Fruit fly (Drosophila melanogaster) whole organism, pupa: ENCODE data around the gene Paris.

ENCODE experiments used
- CG10348 ChIP-seq: fragments of 200-800 bp; sonication (Bioruptor generic); IDR thresholded peaks from 2 replicates; pipeline ENCODE4 v1.3.6; 2022; ENCODE audit warnings: missing biosample characterization, missing genetic modification characterization
- CG12605 ChIP-seq: fragments of 200-800 bp; sonication (Bioruptor generic); IDR thresholded peaks from 2 replicates; pipeline ENCODE4 v1.3.6; 2022; ENCODE audit warnings: missing biosample characterization, missing genetic modification characterization
- CG13204 ChIP-seq: fragments of 200-800 bp; sonication (Bioruptor generic); optimal IDR thresholded peaks from 2 replicates; lab custom pipeline; 2018; ENCODE audit warnings: missing biosample characterization, mild to moderate bottlenecking, missing genetic modification characterization, moderate library complexity
- CG14655 ChIP-seq: fragments of 200-800 bp; sonication (Bioruptor generic); optimal IDR thresholded peaks from 3 replicates; lab custom pipeline; 2017; ENCODE audit warnings: mild to moderate bottlenecking, missing biosample characterization, missing genetic modification reagents, missing genetic modification characterization
- CG15710 ChIP-seq: fragments of 200-800 bp; sonication (Bioruptor generic); optimal IDR thresholded peaks from 2 replicates; lab custom pipeline; 2018; ENCODE audit warnings: missing biosample characterization, mild to moderate bottlenecking, missing genetic modification characterization, moderate library complexity
- CG17806 ChIP-seq: fragments of 200-800 bp; sonication (Bioruptor generic); optimal IDR thresholded peaks from 2 replicates; lab custom pipeline; 2018; ENCODE audit warnings: missing biosample characterization, mild to moderate bottlenecking, missing genetic modification characterization, moderate library complexity
- CG32121 ChIP-seq: fragments of 200-800 bp; sonication (Bioruptor generic); IDR thresholded peaks from 2 replicates; pipeline ENCODE4 v1.3.6; 2022; ENCODE audit warnings: missing biosample characterization, missing genetic modification characterization
- CG34367 ChIP-seq: fragments of 200-800 bp; sonication (Bioruptor generic); optimal IDR thresholded peaks from 2 replicates; lab custom pipeline; 2018; ENCODE audit warnings: missing biosample characterization, mild to moderate bottlenecking, missing genetic modification characterization
- CG4496 ChIP-seq: fragments of 200-800 bp; sonication (Bioruptor generic); IDR thresholded peaks from 3 replicates; pipeline ENCODE4 v1.3.6; 2022; ENCODE audit warnings: missing biosample characterization, missing genetic modification characterization
- CG8159 ChIP-seq: fragments of 200-800 bp; sonication (Bioruptor generic); optimal IDR thresholded peaks from 3 replicates; lab custom pipeline; 2018; ENCODE audit warnings: missing biosample characterization, mild to moderate bottlenecking, missing genetic modification characterization, moderate library complexity
- CG8301 ChIP-seq: fragments of 200-800 bp; sonication (Bioruptor generic); optimal IDR thresholded peaks from 2 replicates; lab custom pipeline; 2018; ENCODE audit warnings: missing biosample characterization, mild to moderate bottlenecking, missing genetic modification characterization
- CG9948 ChIP-seq: fragments of 200-800 bp; sonication (Bioruptor generic); optimal IDR thresholded peaks from 2 replicates; lab custom pipeline; 2018; ENCODE audit warnings: missing biosample characterization, mild to moderate bottlenecking, missing genetic modification characterization, moderate library complexity
- D1 ChIP-seq: fragments of 200-800 bp; sonication (Bioruptor generic); optimal IDR thresholded peaks from 2 replicates; lab custom pipeline; 2018; ENCODE audit warnings: missing biosample characterization, mild to moderate bottlenecking, missing genetic modification characterization, moderate library complexity
- EcR ChIP-seq: fragments of 200-800 bp; sonication (Bioruptor generic); optimal IDR thresholded peaks from 3 replicates; lab custom pipeline; 2019; ENCODE audit warnings: missing biosample characterization, missing genetic modification characterization, mild to moderate bottlenecking, moderate library complexity, missing genetic modification reagents
- Ets98B ChIP-seq: fragments of 200-800 bp; sonication (Bioruptor generic); IDR thresholded peaks from 2 replicates; pipeline ENCODE4 v1.3.6; 2022; ENCODE audit warnings: missing biosample characterization, missing genetic modification characterization
- Pif1A ChIP-seq: fragments of 200-800 bp; sonication (Bioruptor generic); optimal IDR thresholded peaks from 3 replicates; lab custom pipeline; 2016; ENCODE audit warnings: missing biosample characterization, missing genetic modification characterization
- Pif1B ChIP-seq: fragments of 200-800 bp; sonication (Bioruptor generic); optimal IDR thresholded peaks from 3 replicates; lab custom pipeline; 2016; ENCODE audit warnings: missing biosample characterization, missing genetic modification characterization
- Snoo ChIP-seq: fragments of 200-800 bp; sonication (Bioruptor generic); optimal IDR thresholded peaks from 3 replicates; lab custom pipeline; 2017; ENCODE audit warnings: missing biosample characterization, mild to moderate bottlenecking, missing genetic modification characterization, inconsistent platforms
- fd96Ca ChIP-seq: fragments of 200-800 bp; sonication (Bioruptor generic); IDR thresholded peaks from 3 replicates; pipeline ENCODE4 v1.3.6; 2022; ENCODE audit warnings: missing biosample characterization, missing genetic modification characterization
- gl ChIP-seq: fragments of 200-800 bp; sonication (Bioruptor generic); optimal IDR thresholded peaks from 2 replicates; lab custom pipeline; 2018; ENCODE audit warnings: missing biosample characterization, mild to moderate bottlenecking, missing genetic modification characterization
- rn ChIP-seq: fragments of 200-800 bp; sonication (Bioruptor generic); IDR thresholded peaks from 2 replicates; pipeline ENCODE4 v1.3.6; 2022; ENCODE audit warnings: missing biosample characterization, missing genetic modification characterization

The Paris gene

DNA sequence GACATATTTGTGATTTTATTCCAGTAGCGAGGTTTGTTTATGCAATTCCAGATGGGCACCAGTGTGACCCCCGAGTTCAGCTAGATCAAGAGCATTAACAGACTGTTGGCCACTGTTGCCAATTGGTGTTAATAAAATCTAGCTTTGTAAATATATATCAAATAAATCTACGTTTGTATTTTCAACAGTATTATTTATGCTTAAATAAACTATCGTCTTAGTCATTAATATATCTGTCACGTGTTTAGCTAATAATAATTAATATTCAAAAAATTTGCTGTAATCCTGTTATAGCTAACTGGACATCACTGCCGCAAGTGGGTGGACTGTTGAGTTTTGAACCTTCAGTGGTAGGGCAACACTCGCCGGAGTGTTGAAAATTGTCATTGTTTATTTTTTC lies 3.9 kb upstream of the Paris start, which contains the start of the genes mRpL27 and CG15435:
Gene mRpL27 (minus strand): TSS at position 96 of the 400 bp plus-strand sequence.
Gene CG15435 (plus strand): TSS at position 187 of the 400 bp plus-strand sequence.
- TF ChIP-seq EcR (GFP tag; lab: Kevin White, UChicago) (peak; percentile 22), CG17806 (tag; lab: Kevin White, UChicago) (no peak), CG32121 (no peak), CG13204 (no peak), rn (GFP tag; lab: Robert Waterston, UW) (no peak), CG9948 (no peak), CG15710 (tag; lab: Kevin White, UChicago) (peak; percentile 8)

DNA sequence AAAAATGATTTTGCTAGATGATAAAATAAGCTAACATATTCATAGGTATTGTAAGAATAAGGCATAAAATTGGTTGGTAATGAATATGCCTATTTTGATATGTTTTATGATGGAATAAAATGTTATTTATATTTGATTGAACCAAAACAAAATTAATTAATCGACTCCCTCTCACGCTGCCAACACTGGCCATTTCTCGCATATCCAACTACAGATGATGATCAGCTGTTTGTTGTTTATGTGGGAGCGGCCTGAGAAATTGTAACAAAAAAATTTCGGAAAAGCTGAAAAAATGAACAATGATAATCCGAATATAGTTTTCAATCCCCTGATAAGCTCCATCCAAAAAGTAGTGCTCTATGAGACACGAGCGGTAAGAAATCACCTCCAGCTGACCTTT lies 1.5 kb downstream of the Paris start, which contains the start of gene FIG4:
Gene FIG4 (plus strand): TSS at position 229 of the 400 bp plus-strand sequence.
- TF ChIP-seq EcR (GFP tag; lab: Kevin White, UChicago) (no peak), CG8301 (tag; lab: Kevin White, UChicago) (no peak)
- TF ChIP-seq, all 21 proteins: peak for 0

DNA sequence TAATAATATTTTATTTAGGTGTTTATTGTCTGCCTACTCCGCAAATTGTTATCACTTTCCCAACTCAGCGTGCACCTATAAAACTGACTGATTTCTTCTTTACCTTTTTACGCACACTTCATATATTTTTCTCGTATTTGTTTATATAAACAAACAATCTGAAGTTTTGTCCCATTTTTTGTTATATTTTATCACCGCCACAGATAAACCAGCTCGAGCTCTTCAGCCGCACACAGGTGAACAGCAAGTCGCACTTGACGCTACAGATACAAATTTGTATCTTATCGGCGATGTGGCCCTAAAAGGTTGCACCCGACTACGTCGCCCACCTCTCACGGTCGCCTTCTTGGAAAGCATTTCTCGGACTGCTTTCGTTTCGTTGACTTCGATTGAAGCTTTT lies 12.0 kb downstream of the Paris start:
- TF ChIP-seq fd96Ca (GFP tag; lab: Robert Waterston, UW): no peak
- no peak for TF ChIP-seq CG12605
- no peak for TF ChIP-seq Pif1B
- TF ChIP-seq CG15710 (tag; lab: Kevin White, UChicago): no peak
- TF ChIP-seq CG10348 (GFP tag; lab: Robert Waterston, UW): no peak
- TF ChIP-seq EcR (GFP tag; lab: Kevin White, UChicago): no peak
- no peak for TF ChIP-seq CG8301 (tag; lab: Kevin White, UChicago)
- TF ChIP-seq CG8159 (tag; lab: Kevin White, UChicago): no peak
- TF ChIP-seq CG14655: no peak
- no peak for TF ChIP-seq CG13204
- TF ChIP-seq CG17806 (tag; lab: Kevin White, UChicago): no peak
- no peak for TF ChIP-seq D1
- no peak for TF ChIP-seq CG4496 (GFP tag; lab: Robert Waterston, UW)
- no peak for TF ChIP-seq rn (GFP tag; lab: Robert Waterston, UW)
- no peak for TF ChIP-seq CG32121
- TF ChIP-seq CG34367 (tag; lab: Kevin White, UChicago): no peak
- TF ChIP-seq, all 21 proteins: peak for 0

DNA sequence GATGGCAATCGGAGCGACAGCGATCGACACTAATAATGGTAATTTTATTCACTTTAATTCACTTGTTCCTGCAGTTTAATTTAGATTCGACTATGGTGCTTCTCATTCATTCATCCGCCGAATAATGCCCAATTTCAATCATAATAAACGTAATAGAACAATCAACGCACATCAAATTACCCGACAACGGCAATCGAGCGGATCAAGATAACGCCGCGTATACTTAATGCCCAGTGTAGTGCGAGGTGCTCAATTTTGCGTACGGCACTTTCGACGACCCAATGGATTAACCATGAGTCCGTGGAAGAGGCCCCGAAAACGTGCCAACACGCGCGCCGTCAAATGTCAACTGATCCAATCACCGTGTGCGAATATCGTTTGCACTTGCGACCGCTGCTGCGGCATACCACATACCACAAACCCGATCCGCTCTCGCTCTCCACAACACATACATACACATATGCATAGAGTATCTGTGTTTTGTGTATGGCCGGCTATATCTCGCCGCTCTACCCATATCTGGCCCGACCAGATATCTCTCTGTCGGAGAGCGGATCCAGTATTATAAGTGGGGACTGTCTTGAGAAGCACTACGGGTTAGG lies 13.4 kb downstream of the Paris start, which contains the start of gene ine:
Gene ine (minus strand): TSS at position 351 of the 602 bp plus-strand sequence.
- no peak for TF ChIP-seq CG8301 (tag; lab: Kevin White, UChicago)
- TF ChIP-seq CG34367 (tag; lab: Kevin White, UChicago): no peak
- TF ChIP-seq CG8159 (tag; lab: Kevin White, UChicago): no peak
- no peak for TF ChIP-seq rn (GFP tag; lab: Robert Waterston, UW)
- no peak for TF ChIP-seq CG9948
- TF ChIP-seq CG13204: no peak
- TF ChIP-seq Ets98B (GFP tag; lab: Robert Waterston, UW): peak; percentile 67; the same call in 1 of the 2 replicates
- TF ChIP-seq Pif1A (GFP tag; lab: Kevin White, UChicago): no peak
- no peak for TF ChIP-seq CG14655
- no peak for TF ChIP-seq CG10348 (GFP tag; lab: Robert Waterston, UW)
- no peak for TF ChIP-seq gl
- TF ChIP-seq CG17806 (tag; lab: Kevin White, UChicago): no peak
- peak; percentile 58; the same call in 2 of the 3 replicates for TF ChIP-seq fd96Ca (GFP tag; lab: Robert Waterston, UW)
- no peak for TF ChIP-seq EcR (GFP tag; lab: Kevin White, UChicago)
- TF ChIP-seq CG32121: peak; percentile 42; the same call in 1 of the 2 replicates
- peak; percentile 29; the same call in 1 of the 2 replicates for TF ChIP-seq CG12605
- no peak for TF ChIP-seq D1
- no peak for TF ChIP-seq Pif1B
- TF ChIP-seq CG4496 (GFP tag; lab: Robert Waterston, UW): peak; percentile 64; the same call in 2 of the 3 replicates
- no peak for TF ChIP-seq CG15710 (tag; lab: Kevin White, UChicago)
- TF ChIP-seq Snoo (tag; lab: Kevin White, UChicago): no peak

DNA sequence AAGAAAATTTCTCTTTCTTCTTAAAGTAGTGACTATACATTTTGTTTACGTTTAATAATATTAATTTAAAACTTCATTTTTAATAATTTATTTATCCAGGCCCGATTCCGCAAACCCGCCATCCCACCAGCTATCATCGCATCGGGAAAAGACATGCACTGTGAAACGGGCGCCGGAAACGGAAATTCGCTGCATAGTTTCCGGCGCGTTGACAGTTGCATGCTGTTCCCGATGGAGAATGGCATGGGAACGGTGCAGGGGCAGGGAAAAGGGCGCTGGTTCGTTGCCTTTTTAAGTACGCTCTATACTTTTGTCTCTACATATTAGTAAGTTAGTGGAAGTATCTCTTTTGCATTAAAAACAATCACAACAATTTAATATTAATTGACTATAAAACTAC lies 14.6 kb downstream of the Paris start:
- peak; percentile 32; the same call in 1 of the 3 replicates for TF ChIP-seq CG4496 (GFP tag; lab: Robert Waterston, UW)
- no peak for TF ChIP-seq CG13204
- TF ChIP-seq CG34367 (tag; lab: Kevin White, UChicago): no peak
- TF ChIP-seq CG17806 (tag; lab: Kevin White, UChicago): no peak
